Worm (Caenorhabditis elegans): Measurements from ENCODE around the gene lgc-19.
A peak's percentile ranks its signal among the peaks of the same experiment; 100 is the strongest.

Gene lgc-19

ce11 chrIV:15961069-15961468, 1.4 kb downstream of the lgc-19 start:
- TF ChIP-seq unc-62 (GFP tag; optimal IDR thresholded peaks at IDR 0.05 in 1 of 2) (peak in 1 of 2 experiments; percentile 27), unc-62 (tag; optimal IDR thresholded peaks at IDR 0.05) (no peak), dmd-6 (GFP tag; IDR thresholded peaks at IDR 0.05) (no peak), snpc-1.2 (GFP tag; IDR thresholded peaks at IDR 0.05) (peak; percentile 66)

- TF ChIP-seq snpc-1.2 (GFP tag; IDR thresholded peaks at IDR 0.05) (peak; percentile 44; the same call in 1 of the 2 replicates), nhr-237 (tag; optimal IDR thresholded peaks at IDR 0.05) (no peak), aha-1 (tag) (peak; percentile 50)
These were observed 7.2 kb downstream of the lgc-19 start for ce11 chrIV:15955349-15955748.

- TF ChIP-seq lin-15B (tag; optimal IDR thresholded peaks at IDR 0.05): no peak
- TF ChIP-seq nhr-10 (tag; optimal IDR thresholded peaks at IDR 0.05): no peak
- peak; percentile 92 for TF ChIP-seq snpc-1.2 (GFP tag; IDR thresholded peaks at IDR 0.05)
These were observed 8.8 kb downstream of the lgc-19 start for ce11 chrIV:15953689-15954088.

- TF ChIP-seq nhr-42 (GFP tag; IDR thresholded peaks at IDR 0.05) (no peak), pqm-1 (tag; optimal IDR thresholded peaks at IDR 0.05) (peak; percentile 57), nhr-28 (tag; optimal IDR thresholded peaks at IDR 0.05) (peak; percentile 1), dmd-6 (GFP tag; IDR thresholded peaks at IDR 0.05) (peak; percentile 76)
These were observed 10.9 kb downstream of the lgc-19 start, which contains the start of gene Y105C5B.15 for ce11 chrIV:15951640-15952039. Gene Y105C5B.15, plus strand, starts transcription at chrIV:15951936.

- TF ChIP-seq cey-2 (tag; optimal IDR thresholded peaks at IDR 0.05; ENCODE audit: borderline replicate concordance, insufficient read depth) (no peak), F26F4.8 (GFP tag; conservative IDR thresholded peaks at IDR 0.05) (0 out of 2 replicates have a peak, but pooled peaks have one; percentile 5), set-16 (GFP tag; IDR thresholded peaks at IDR 0.05) (peak; percentile 57; the same call in 1 of the 2 replicates)
These were observed 11.5 kb downstream of the lgc-19 start, which contains the start of gene ifas-3 for ce11 chrIV:15950838-15951581. Gene ifas-3, minus strand, starts transcription at chrIV:15950888.

- TF ChIP-seq nhr-237 (tag; optimal IDR thresholded peaks at IDR 0.05) (no peak), D1046.2 (GFP tag; IDR thresholded peaks at IDR 0.05) (no peak), set-16 (GFP tag; IDR thresholded peaks at IDR 0.05) (peak; percentile 25; the same call in 1 of the 2 replicates), hlh-11 (tag; optimal IDR thresholded peaks at IDR 0.05) (no peak), spr-1 (tag; optimal IDR thresholded peaks at IDR 0.05) (no peak), tag-97 (GFP tag; IDR thresholded peaks at IDR 0.05) (no peak), snpc-1.2 (GFP tag; IDR thresholded peaks at IDR 0.05) (peak; percentile 97), ceh-62 (tag; optimal IDR thresholded peaks at IDR 0.05) (no peak), snpc-4 (tag; optimal IDR thresholded peaks at IDR 0.05) (no peak), dpl-1 (GFP tag; optimal IDR thresholded peaks at IDR 0.05) (no peak), ces-1 (GFP tag; optimal IDR thresholded peaks at IDR 0.05) (no peak)
These were observed 12.5 kb downstream of the lgc-19 start for ce11 chrIV:15949995-15950394.

ce11 chrIV:15946507-15946906, 16.0 kb downstream of the lgc-19 start, which contains the start of gene skr-10:
Gene skr-10, plus strand, starts transcription at chrIV:15946807.
- TF ChIP-seq zag-1 (tag; optimal IDR thresholded peaks at IDR 0.05) (no peak), ces-1 (GFP tag; optimal IDR thresholded peaks at IDR 0.05) (no peak), aha-1 (tag) (peak; percentile 59), mdl-1 (tag; optimal IDR thresholded peaks at IDR 0.05) (no peak), nhr-237 (tag; optimal IDR thresholded peaks at IDR 0.05) (no peak)

ce11 chrIV:15941403-15941802, 21.1 kb downstream of the lgc-19 start, which contains the start of gene Y105C5B.11:
Gene Y105C5B.11, minus strand, starts transcription at chrIV:15941503.
- TF ChIP-seq lin-38 (GFP tag; IDR thresholded peaks at IDR 0.05): no peak
- no peak for TF ChIP-seq dpl-1 (GFP tag; optimal IDR thresholded peaks at IDR 0.05)
- no peak for TF ChIP-seq gei-8 (GFP tag; optimal IDR thresholded peaks at IDR 0.05)
- no peak for TF ChIP-seq ceh-44 (GFP tag; IDR thresholded peaks at IDR 0.05)
- no peak for TF ChIP-seq spr-1 (tag; optimal IDR thresholded peaks at IDR 0.05)
- TF ChIP-seq madf-9 (GFP tag; conservative IDR thresholded peaks at IDR 0.05): no peak
- TF ChIP-seq zag-1 (tag; optimal IDR thresholded peaks at IDR 0.05): no peak

Measured in whole organism, L4 larva.